Worm (Caenorhabditis elegans) whole organism, L4/young adult: ENCODE measurements around the gene sdz-7.

ENCODE experiments used
- W03F9.2 ChIP-seq: fragments of 150-350 bp; optimal IDR thresholded peaks from 2 replicates; lab custom pipeline; 2014; ENCODE audit warnings: missing biosample characterization, missing genetic modification characterization
- dao-5 ChIP-seq: sonication (generic microtip); optimal IDR thresholded peaks from 2 replicates; lab custom pipeline; 2016; ENCODE audit warnings: missing genotype, missing genetic modification characterization, moderate library complexity, missing compliant biosample characterization
- him-1 ChIP-seq: sonication (generic microtip); optimal IDR thresholded peaks from 2 replicates; lab custom pipeline; 2016; ENCODE audit warnings: missing genotype, missing genetic modification reagents, missing genetic modification characterization, missing compliant biosample characterization

Gene sdz-7

ce11 chrII:3896920-3897319 is 19.1 kb upstream of the sdz-7 start:
- TF ChIP-seq dao-5 (tag; lab: Kevin White, UChicago) (no peak), W03F9.2 (no peak), him-1 (tag; lab: Kevin White, UChicago) (no peak)

ce11 chrII:3894755-3895154 is 17.0 kb upstream of the sdz-7 start, which contains the start of gene F53C3.7:
Gene F53C3.7 (plus strand): TSS chrII:3895055.
- TF ChIP-seq W03F9.2 (no peak), him-1 (tag; lab: Kevin White, UChicago) (no peak), dao-5 (tag; lab: Kevin White, UChicago) (no peak)

DNA sequence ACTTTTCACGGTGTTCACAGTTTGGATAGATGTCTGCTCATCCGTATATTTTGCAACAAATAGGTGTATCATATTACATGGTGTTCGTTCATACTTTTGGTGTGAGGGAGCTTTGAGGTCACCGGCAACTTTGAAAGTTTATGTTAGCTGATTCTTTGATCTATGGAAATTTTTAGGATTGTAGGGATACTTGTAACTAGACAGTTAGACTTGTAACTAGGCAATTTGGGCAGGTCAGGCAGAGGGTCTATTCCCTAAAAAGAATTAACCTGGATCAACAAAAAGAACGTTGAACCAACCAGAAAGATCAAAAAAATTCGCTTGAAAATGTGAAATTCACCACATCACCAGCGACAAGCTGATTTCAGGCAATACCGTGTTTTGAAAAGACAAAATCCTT is 16.1 kb upstream of the sdz-7 start:
- TF ChIP-seq dao-5 (tag; lab: Kevin White, UChicago) (no peak), him-1 (tag; lab: Kevin White, UChicago) (no peak), W03F9.2 (no peak)

DNA sequence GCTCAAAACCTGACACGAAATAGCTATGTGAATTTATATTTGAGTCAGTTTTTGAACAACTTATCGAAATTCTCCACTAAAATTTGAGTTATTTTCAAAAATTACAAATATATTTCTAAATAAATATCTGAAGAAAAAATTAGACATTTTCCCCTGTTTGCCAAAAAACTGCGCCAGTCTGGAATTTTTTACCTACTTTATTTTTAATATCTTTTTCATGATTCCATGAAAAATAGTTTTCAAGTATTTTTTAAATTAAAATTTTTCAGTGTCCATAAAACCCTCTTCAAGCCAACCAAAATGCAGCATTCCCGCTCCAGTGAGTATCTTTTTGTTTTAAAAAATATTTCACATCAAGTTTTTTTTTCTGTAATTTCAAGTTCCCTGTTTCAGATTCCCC is 13.3 kb upstream of the sdz-7 start, which contains the start of gene F53C3.8:
F53C3.8 (plus strand) TSS at position 301 of the 400 bp plus-strand sequence.
- no peak for TF ChIP-seq him-1 (tag; lab: Kevin White, UChicago)
- no peak for TF ChIP-seq dao-5 (tag; lab: Kevin White, UChicago)
- TF ChIP-seq W03F9.2: no peak

- no peak for TF ChIP-seq W03F9.2
- no peak for TF ChIP-seq dao-5 (tag; lab: Kevin White, UChicago)
- no peak for TF ChIP-seq him-1 (tag; lab: Kevin White, UChicago)
Measured at ce11 chrII:3879945-3880344, 2.2 kb upstream of the sdz-7 start, which contains the start of gene nhr-166. Gene nhr-166 (plus strand): TSS chrII:3880245.

DNA sequence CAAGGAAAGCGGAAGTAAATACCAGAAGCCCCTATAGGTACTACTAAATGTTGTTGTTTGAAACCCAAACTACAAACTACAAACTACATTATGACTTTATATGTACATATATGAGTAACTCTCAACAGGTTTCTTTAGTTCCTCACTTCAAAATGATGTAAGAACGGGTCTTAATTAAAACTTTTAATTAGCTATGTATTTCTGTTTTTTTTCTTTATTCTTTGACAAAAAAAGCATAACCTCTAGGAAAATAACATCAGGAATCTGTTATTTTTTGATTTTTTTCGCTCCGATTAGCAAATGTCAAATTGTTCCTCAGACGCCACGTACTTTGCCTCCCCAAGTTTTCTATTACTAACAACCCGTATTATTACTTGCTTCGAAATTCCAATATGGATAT is 556 bp upstream of the sdz-7 start, which contains the start of gene srh-250:
srh-250 (plus strand) TSS at position 301 of the 400 bp plus-strand sequence.
- no peak for TF ChIP-seq W03F9.2
- TF ChIP-seq him-1 (tag; lab: Kevin White, UChicago): no peak
- no peak for TF ChIP-seq dao-5 (tag; lab: Kevin White, UChicago)

- TF ChIP-seq him-1 (tag; lab: Kevin White, UChicago) (no peak), W03F9.2 (no peak), dao-5 (tag; lab: Kevin White, UChicago) (no peak)
Measured at ce11 chrII:3877127-3877526, 647 bp downstream of the sdz-7 start, which contains the start of gene nep-3. Gene nep-3 (minus strand): TSS chrII:3877227.

DNA sequence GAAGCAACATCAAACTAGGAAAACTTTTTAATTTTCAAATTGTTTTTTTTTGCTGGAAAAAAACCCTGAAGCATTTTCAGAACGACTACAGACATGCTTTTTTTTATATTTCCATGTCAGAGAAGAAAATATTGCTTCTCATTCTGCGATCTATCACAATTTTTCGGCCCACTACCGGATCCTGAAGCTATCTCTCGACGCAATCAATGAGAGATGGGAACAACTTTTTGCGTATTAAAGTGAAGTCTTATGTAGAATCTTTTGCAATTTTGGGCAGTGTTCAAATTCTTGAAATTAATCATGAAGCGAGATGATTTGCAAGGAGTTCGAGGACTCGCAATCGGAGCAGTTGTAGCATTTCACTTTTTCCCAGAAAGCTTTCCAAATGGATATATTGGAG is 8.2 kb downstream of the sdz-7 start, which contains the start of gene oac-10:
oac-10 (plus strand) TSS at position 301 of the 400 bp plus-strand sequence.
- no peak for TF ChIP-seq him-1 (tag; lab: Kevin White, UChicago)
- TF ChIP-seq W03F9.2: no peak
- TF ChIP-seq dao-5 (tag; lab: Kevin White, UChicago): no peak

ce11 chrII:3864652-3865051 is 13.1 kb downstream of the sdz-7 start, which contains the start of gene nhr-261:
Gene nhr-261 (minus strand): TSS chrII:3864752.
- TF ChIP-seq dao-5 (tag; lab: Kevin White, UChicago) (no peak), W03F9.2 (no peak), him-1 (tag; lab: Kevin White, UChicago) (no peak)

ce11 chrII:3862053-3862452 is 15.7 kb downstream of the sdz-7 start:
- TF ChIP-seq him-1 (tag; lab: Kevin White, UChicago): no peak
- TF ChIP-seq W03F9.2: no peak
- no peak for TF ChIP-seq dao-5 (tag; lab: Kevin White, UChicago)

- no peak for TF ChIP-seq dao-5 (tag; lab: Kevin White, UChicago)
- TF ChIP-seq W03F9.2: no peak
- no peak for TF ChIP-seq him-1 (tag; lab: Kevin White, UChicago)
Measured at ce11 chrII:3860826-3861225, 16.9 kb downstream of the sdz-7 start, which contains the start of gene oac-11. Gene oac-11 (minus strand): TSS chrII:3860926.

DNA sequence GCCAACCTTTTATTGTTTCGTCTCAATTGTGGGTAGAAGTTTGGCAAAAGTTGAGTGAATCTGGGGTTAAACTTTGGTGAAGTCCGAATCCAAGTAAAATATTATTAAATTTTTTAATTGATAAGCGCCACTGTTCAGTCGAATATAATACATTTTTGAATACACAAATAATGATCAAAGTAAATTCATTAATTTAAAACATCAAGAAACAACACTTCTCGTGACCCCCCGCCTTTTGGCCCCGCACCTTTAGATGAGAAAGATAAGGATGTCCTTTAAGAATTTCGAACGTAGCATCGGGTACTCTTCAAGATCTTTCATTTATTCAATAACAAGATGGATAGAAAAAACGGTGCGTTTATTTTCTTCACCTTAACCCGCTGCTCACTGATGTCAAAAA is 25.1 kb downstream of the sdz-7 start, which contains the start of gene nhr-257:
nhr-257 (plus strand) TSS at position 301 of the 400 bp plus-strand sequence.
- TF ChIP-seq him-1 (tag; lab: Kevin White, UChicago) (no peak), dao-5 (tag; lab: Kevin White, UChicago) (no peak), W03F9.2 (no peak)

DNA sequence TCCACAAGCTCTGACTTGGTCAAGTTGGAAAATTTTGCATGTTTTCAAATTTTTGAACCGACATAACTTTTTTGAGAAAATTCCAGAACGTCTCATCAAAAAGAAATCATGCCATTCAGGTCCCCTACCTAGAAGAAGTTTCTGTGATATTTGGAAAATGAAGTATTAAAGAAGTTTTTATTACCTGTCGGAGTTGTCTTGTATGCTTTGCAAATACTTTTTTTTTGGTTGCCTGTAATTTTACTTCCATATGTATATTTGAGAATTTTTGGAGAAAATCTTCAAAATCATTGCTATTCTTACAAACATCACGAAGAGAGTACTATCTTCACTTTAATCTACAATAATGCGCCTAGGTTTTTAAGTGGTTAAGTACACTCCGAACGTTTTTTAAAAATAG is 27.1 kb downstream of the sdz-7 start, which contains the start of gene nhr-72:
nhr-72 (minus strand) TSS at position 101 of the 400 bp plus-strand sequence.
- TF ChIP-seq him-1 (tag; lab: Kevin White, UChicago): no peak

ce11 chrII:3846028-3846427 is 31.7 kb downstream of the sdz-7 start, which contains the start of gene C17A2.2:
Gene C17A2.2 (plus strand): TSS chrII:3846328.
- TF ChIP-seq dao-5 (tag; lab: Kevin White, UChicago) (no peak), him-1 (tag; lab: Kevin White, UChicago) (no peak), W03F9.2 (no peak)

DNA sequence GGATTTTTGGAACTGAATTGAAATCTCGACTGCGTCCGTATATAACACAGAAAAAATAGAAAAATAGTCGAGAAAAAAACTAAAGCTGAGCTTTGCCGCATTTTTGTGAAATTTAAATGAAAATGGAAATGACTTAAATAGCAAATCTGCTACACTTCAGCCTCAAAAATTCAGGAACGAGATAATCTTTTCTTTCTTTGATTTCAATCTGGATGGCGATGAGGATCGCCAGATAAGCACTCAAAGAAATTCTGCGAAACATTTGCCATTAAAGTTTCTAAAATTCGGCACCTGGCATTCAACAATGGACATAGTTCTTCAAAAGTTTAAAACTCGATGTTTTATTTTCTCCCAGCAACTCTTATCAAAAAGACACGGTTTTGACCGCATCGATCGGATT is 34.5 kb downstream of the sdz-7 start, which contains the start of the genes C17A2.7 and C17A2.3:
C17A2.7 (minus strand) TSS at position 101 of the 400 bp plus-strand sequence.
C17A2.3 (plus strand) TSS at position 305 of the 400 bp plus-strand sequence.
- TF ChIP-seq dao-5 (tag; lab: Kevin White, UChicago) (no peak), him-1 (tag; lab: Kevin White, UChicago) (no peak), W03F9.2 (no peak)
